Worm (Caenorhabditis elegans): ENCODE measurements around the gene snrp-200.

ce11 chrII:12738284-12739201 is 1.8 kb upstream of the snrp-200 start, which contains the start of gene pisy-1:
- TF ChIP-seq klf-2 (GFP tag; conservative IDR thresholded peaks at IDR 0.05) (no peak), ztf-23 (GFP tag; IDR thresholded peaks at IDR 0.05) (no peak), cog-1 (tag; optimal IDR thresholded peaks at IDR 0.05) (peak; percentile 19), med-1 (GFP tag; optimal IDR thresholded peaks at IDR 0.05; ENCODE audit: insufficient read depth) (no peak), ztf-29 (GFP tag; IDR thresholded peaks at IDR 0.05) (no peak), ref-1 (GFP tag; conservative IDR thresholded peaks at IDR 0.05) (no peak), tab-1 (GFP tag; IDR thresholded peaks at IDR 0.05) (no peak), flt-1 (GFP tag; IDR thresholded peaks at IDR 0.05) (no peak), T22C8.4 (GFP tag; IDR thresholded peaks at IDR 0.05) (no peak)

All from whole organism, midembryonic.